Worm (Caenorhabditis elegans) whole organism, mixed stage, embryonic: Measurements from ENCODE around the gene C03F11.4.
A peak's percentile ranks its signal among the peaks of the same experiment; 100 is the strongest.

Source experiments
- M03D4.4 ChIP-seq: sonication (generic microtip); optimal IDR thresholded peaks from 2 replicates; lab custom pipeline; 2017; ENCODE audit warnings: mild to moderate bottlenecking, missing genetic modification characterization, missing compliant biosample characterization
- bed-3 ChIP-seq: fragments of 200-800 bp; sonication (Bioruptor generic); optimal IDR thresholded peaks from 3 replicates; lab custom pipeline; 2018; ENCODE audit warnings: mild to moderate bottlenecking, missing genetic modification characterization, moderate library complexity, missing compliant biosample characterization
- blmp-1 ChIP-seq: fragments of 150-350 bp; optimal IDR thresholded peaks from 2 replicates; lab custom pipeline; 2014; ENCODE audit warnings: missing biosample characterization, missing genetic modification characterization
- ceh-39 ChIP-seq: fragments of 150-350 bp; optimal IDR thresholded peaks from 2 replicates; lab custom pipeline; 2014; ENCODE audit warnings: missing biosample characterization, missing genetic modification characterization
- ceh-43 ChIP-seq: fragments of 200-800 bp; sonication (Bioruptor generic); optimal IDR thresholded peaks from 2 replicates; lab custom pipeline; 2018; ENCODE audit warnings: mild to moderate bottlenecking, missing genetic modification characterization, moderate library complexity, missing compliant biosample characterization
- ceh-83 ChIP-seq: fragments of 200-800 bp; sonication (Bioruptor generic); optimal IDR thresholded peaks from 2 replicates; lab custom pipeline; 2018; ENCODE audit warnings: mild to moderate bottlenecking, missing genetic modification characterization, missing compliant biosample characterization
- ces-1 ChIP-seq: fragments of 150-350 bp; optimal IDR thresholded peaks from 2 replicates; lab custom pipeline; 2014; ENCODE audit warnings: missing biosample characterization, missing genetic modification reagents, missing genetic modification characterization
- cnd-1 ChIP-seq: fragments of 200-800 bp; sonication (Bioruptor generic); optimal IDR thresholded peaks from 2 replicates; lab custom pipeline; 2018; ENCODE audit warnings: mild to moderate bottlenecking, missing genetic modification characterization, missing compliant biosample characterization
- drap-1 ChIP-seq: fragments of 200-800 bp; sonication (Bioruptor generic); optimal IDR thresholded peaks from 3 replicates; lab custom pipeline; 2018; ENCODE audit warnings: mild to moderate bottlenecking, missing genetic modification characterization, missing compliant biosample characterization
- elt-1 ChIP-seq: sonication (generic microtip); optimal IDR thresholded peaks from 2 replicates; lab custom pipeline; 2017; ENCODE audit warnings: missing genetic modification characterization, mild to moderate bottlenecking, missing compliant biosample characterization, antibody characterized with exemption, moderate library complexity, borderline replicate concordance; ENCODE audit not compliant: insufficient read depth
- elt-3 ChIP-seq: fragments of 150-350 bp; optimal IDR thresholded peaks from 2 replicates; lab custom pipeline; 2014; ENCODE audit warnings: missing biosample characterization, missing genetic modification characterization
- flh-1 ChIP-seq: fragments of 200-800 bp; sonication (Bioruptor generic); optimal IDR thresholded peaks from 2 replicates; lab custom pipeline; 2018; ENCODE audit warnings: mild to moderate bottlenecking, missing genetic modification characterization, moderate library complexity, missing compliant biosample characterization
- ham-2 ChIP-seq: fragments of 200-800 bp; sonication (Bioruptor generic); optimal IDR thresholded peaks from 2 replicates; lab custom pipeline; 2018; ENCODE audit warnings: mild to moderate bottlenecking, missing genetic modification characterization, missing compliant biosample characterization
- hlh-1 ChIP-seq: fragments of 150-350 bp; optimal IDR thresholded peaks from 2 replicates; lab custom pipeline; 2014; ENCODE audit warnings: missing biosample characterization, missing genetic modification reagents, missing genetic modification characterization
- lin-13 ChIP-seq: fragments of 150-350 bp; optimal IDR thresholded peaks from 2 replicates; lab custom pipeline; 2014; ENCODE audit warnings: missing biosample characterization, missing genetic modification characterization
- lin-32 ChIP-seq: fragments of 200-800 bp; sonication (Bioruptor generic); optimal IDR thresholded peaks from 2 replicates; lab custom pipeline; 2018; ENCODE audit warnings: mild to moderate bottlenecking, missing genetic modification characterization, missing compliant biosample characterization
- lsy-2 ChIP-seq: fragments of 150-350 bp; optimal IDR thresholded peaks from 2 replicates; lab custom pipeline; 2014; ENCODE audit warnings: missing biosample characterization, missing genetic modification characterization
- mab-5 ChIP-seq: fragments of 150-350 bp; optimal IDR thresholded peaks from 2 replicates; lab custom pipeline; 2014; ENCODE audit warnings: missing biosample characterization, missing genetic modification characterization
- mep-1 ChIP-seq: fragments of 150-350 bp; optimal IDR thresholded peaks from 2 replicates; lab custom pipeline; 2017; ENCODE audit warnings: missing biosample characterization, missing genetic modification reagents, missing genetic modification characterization, inconsistent platforms
- mls-2 ChIP-seq: sonication (generic microtip); optimal IDR thresholded peaks from 2 replicates; lab custom pipeline; 2016; ENCODE audit warnings: mild to moderate bottlenecking, missing genetic modification characterization, moderate library complexity, missing compliant biosample characterization
- nhr-12 ChIP-seq: fragments of 150-350 bp; optimal IDR thresholded peaks from 2 replicates; lab custom pipeline; 2014; ENCODE audit warnings: missing biosample characterization, missing genetic modification characterization
- nhr-2 ChIP-seq: fragments of 150-350 bp; optimal IDR thresholded peaks from 2 replicates; lab custom pipeline; 2014; ENCODE audit warnings: missing biosample characterization, missing genetic modification characterization
- nhr-237 ChIP-seq: fragments of 150-350 bp; optimal IDR thresholded peaks from 2 replicates; lab custom pipeline; 2014; ENCODE audit warnings: missing biosample characterization, missing genetic modification characterization
- nhr-28 ChIP-seq: fragments of 150-350 bp; optimal IDR thresholded peaks from 2 replicates; lab custom pipeline; 2014; ENCODE audit warnings: missing biosample characterization, missing genetic modification characterization
- nhr-76 ChIP-seq: sonication (generic microtip); optimal IDR thresholded peaks from 2 replicates; lab custom pipeline; 2017; ENCODE audit warnings: missing biosample characterization, missing genetic modification characterization
- pha-4 ChIP-seq: fragments of 150-350 bp; optimal IDR thresholded peaks from 2 replicates; lab custom pipeline; 2018; ENCODE audit warnings: missing biosample characterization, missing genetic modification reagents, missing genetic modification characterization
- sem-2 ChIP-seq: fragments of 200-800 bp; sonication (Bioruptor generic); optimal IDR thresholded peaks from 2 replicates; lab custom pipeline; 2018; ENCODE audit warnings: mild to moderate bottlenecking, missing genetic modification characterization, missing compliant biosample characterization
- snpc-4 ChIP-seq: fragments of 150-350 bp; optimal IDR thresholded peaks from 2 replicates; lab custom pipeline; 2014; ENCODE audit warnings: missing biosample characterization, missing genetic modification characterization
- sptf-1 ChIP-seq: sonication (generic microtip); optimal IDR thresholded peaks from 2 replicates; lab custom pipeline; 2017; ENCODE audit warnings: mild to moderate bottlenecking, missing genetic modification characterization, moderate library complexity, missing compliant biosample characterization
- tbx-8 ChIP-seq: fragments of 200-800 bp; sonication (Bioruptor generic); optimal IDR thresholded peaks from 2 replicates; lab custom pipeline; 2018; ENCODE audit warnings: mild to moderate bottlenecking, missing genetic modification characterization, moderate library complexity, missing compliant biosample characterization
- unc-120 ChIP-seq: sonication (generic microtip); optimal IDR thresholded peaks from 2 replicates; lab custom pipeline; 2017; ENCODE audit warnings: missing genetic modification characterization, missing compliant biosample characterization; ENCODE audit not compliant: poor library complexity, severe bottlenecking
- unc-39 ChIP-seq: fragments of 150-350 bp; optimal IDR thresholded peaks from 2 replicates; lab custom pipeline; 2014; ENCODE audit warnings: missing biosample characterization, missing genetic modification characterization
- unc-62 ChIP-seq: fragments of 150-350 bp; optimal IDR thresholded peaks from 2 replicates; lab custom pipeline; 2014; ENCODE audit warnings: missing biosample characterization, missing genetic modification reagents, missing genetic modification characterization
- zip-8 ChIP-seq: fragments of 150-350 bp; optimal IDR thresholded peaks from 2 replicates; lab custom pipeline; 2014; ENCODE audit warnings: missing biosample characterization, missing genetic modification characterization
- ztf-11 ChIP-seq: fragments of 150-350 bp; optimal IDR thresholded peaks from 2 replicates; lab custom pipeline; 2014; ENCODE audit warnings: missing biosample characterization, missing genetic modification characterization

Gene C03F11.4

ce11 chrX:5364222-5364621, 42.0 kb downstream of the C03F11.4 start, which contains the start of gene chtl-1:
TSS of gene chtl-1 (minus strand) at chrX:5364322.
- TF ChIP-seq blmp-1 (tag; lab: Kevin White, UChicago): no peak
- TF ChIP-seq hlh-1 (tag; lab: Kevin White, UChicago): no peak
- TF ChIP-seq mls-2 (tag; lab: Kevin White, UChicago): no peak
- no peak for TF ChIP-seq cnd-1 (tag; lab: Kevin White, UChicago)
- TF ChIP-seq sptf-1 (tag; lab: Kevin White, UChicago): no peak
- no peak for TF ChIP-seq ceh-83 (GFP tag; lab: Kevin White, UChicago)
- TF ChIP-seq mab-5 (tag; lab: Kevin White, UChicago): no peak
- TF ChIP-seq ham-2: no peak
- no peak for TF ChIP-seq bed-3 (GFP tag; lab: Kevin White, UChicago)
- TF ChIP-seq zip-8 (tag; lab: Kevin White, UChicago): no peak
- no peak for TF ChIP-seq ces-1 (GFP tag; lab: Kevin White, UChicago)

- no peak for TF ChIP-seq unc-39 (tag; lab: Kevin White, UChicago)
- TF ChIP-seq elt-3 (tag; lab: Kevin White, UChicago): no peak
- no peak for TF ChIP-seq bed-3 (GFP tag; lab: Kevin White, UChicago)
- no peak for TF ChIP-seq drap-1
- TF ChIP-seq tbx-8 (GFP tag; lab: Kevin White, UChicago): no peak
- no peak for TF ChIP-seq snpc-4 (tag; lab: Kevin White, UChicago)
- TF ChIP-seq lin-32: no peak
- no peak for TF ChIP-seq hlh-1 (tag; lab: Kevin White, UChicago)
- TF ChIP-seq zip-8 (tag; lab: Kevin White, UChicago): no peak
- TF ChIP-seq sem-2 (GFP tag; lab: Kevin White, UChicago): no peak
- no peak for TF ChIP-seq nhr-12 (tag; lab: Kevin White, UChicago)
- no peak for TF ChIP-seq nhr-237 (tag; lab: Kevin White, UChicago)
- no peak for TF ChIP-seq unc-62
- peak; percentile 30 for TF ChIP-seq nhr-2 (tag; lab: Kevin White, UChicago)
- no peak for TF ChIP-seq elt-1 (tag; lab: Kevin White, UChicago)
- no peak for TF ChIP-seq ceh-83 (GFP tag; lab: Kevin White, UChicago)
- TF ChIP-seq ztf-11 (tag; lab: Kevin White, UChicago): peak; percentile 17
- no peak for TF ChIP-seq mep-1 (tag; lab: Kevin White, UChicago)
- no peak for TF ChIP-seq lsy-2 (tag; lab: Kevin White, UChicago)
- peak; percentile 11 for TF ChIP-seq sptf-1 (tag; lab: Kevin White, UChicago)
- TF ChIP-seq nhr-28 (tag; lab: Kevin White, UChicago): no peak
- no peak for TF ChIP-seq ceh-43 (GFP tag; lab: Kevin White, UChicago)
- TF ChIP-seq unc-120 (tag; lab: Kevin White, UChicago): no peak
- TF ChIP-seq lin-13 (tag; lab: Kevin White, UChicago): no peak
- TF ChIP-seq flh-1: no peak
- no peak for TF ChIP-seq ces-1 (GFP tag; lab: Kevin White, UChicago)
- no peak for TF ChIP-seq nhr-76 (tag; lab: Kevin White, UChicago)
- no peak for TF ChIP-seq blmp-1 (tag; lab: Kevin White, UChicago)
- TF ChIP-seq ceh-39 (tag; lab: Kevin White, UChicago): no peak
- TF ChIP-seq pha-4 (tag; lab: Kevin White, UChicago): peak; percentile 54
- TF ChIP-seq cnd-1 (tag; lab: Kevin White, UChicago): peak; percentile 38
- peak; percentile 42 for TF ChIP-seq ham-2
- no peak for TF ChIP-seq mls-2 (tag; lab: Kevin White, UChicago)
- no peak for TF ChIP-seq mab-5 (tag; lab: Kevin White, UChicago)
- no peak for TF ChIP-seq M03D4.4 (tag; lab: Kevin White, UChicago)
- TF ChIP-seq, all 35 proteins: peak for 6
These were observed 45.6 kb downstream of the C03F11.4 start for ce11 chrX:5360682-5361081.

- no peak for TF ChIP-seq lin-13 (tag; lab: Kevin White, UChicago)
- TF ChIP-seq tbx-8 (GFP tag; lab: Kevin White, UChicago): no peak
- TF ChIP-seq cnd-1 (tag; lab: Kevin White, UChicago): no peak
- no peak for TF ChIP-seq nhr-237 (tag; lab: Kevin White, UChicago)
- TF ChIP-seq unc-39 (tag; lab: Kevin White, UChicago): no peak
- no peak for TF ChIP-seq snpc-4 (tag; lab: Kevin White, UChicago)
- TF ChIP-seq elt-1 (tag; lab: Kevin White, UChicago): no peak
- no peak for TF ChIP-seq lin-32
- TF ChIP-seq ces-1 (GFP tag; lab: Kevin White, UChicago): no peak
- TF ChIP-seq nhr-12 (tag; lab: Kevin White, UChicago): no peak
- TF ChIP-seq ceh-43 (GFP tag; lab: Kevin White, UChicago): no peak
- no peak for TF ChIP-seq flh-1
- TF ChIP-seq pha-4 (tag; lab: Kevin White, UChicago): no peak
- no peak for TF ChIP-seq zip-8 (tag; lab: Kevin White, UChicago)
- no peak for TF ChIP-seq bed-3 (GFP tag; lab: Kevin White, UChicago)
- no peak for TF ChIP-seq sem-2 (GFP tag; lab: Kevin White, UChicago)
- no peak for TF ChIP-seq lsy-2 (tag; lab: Kevin White, UChicago)
- TF ChIP-seq, all 35 proteins: peak for 0
These were observed 51.0 kb downstream of the C03F11.4 start for ce11 chrX:5355253-5355652.
